Fruit fly (Drosophila melanogaster) whole organism, embryonic: Measurements from ENCODE around the gene Clbn.

Experiments used
- Bgb ChIP-seq: fragments of 200-800 bp; sonication (Bioruptor generic); IDR thresholded peaks from 2 replicates; pipeline ENCODE4 v1.3.6; 2022; ENCODE audit warnings: missing biosample characterization, missing genetic modification characterization; ENCODE audit not compliant: partially characterized antibody
- CG11247 ChIP-seq: fragments of 200-800 bp; sonication (Bioruptor generic); IDR thresholded peaks from 2 replicates; pipeline ENCODE4 v1.3.6; 2022; ENCODE audit warnings: missing biosample characterization, missing genetic modification characterization
- CG17361 ChIP-seq: fragments of 200-800 bp; sonication (Bioruptor generic); IDR thresholded peaks from 3 replicates; pipeline ENCODE4 v1.3.6; 2022; ENCODE audit warnings: missing biosample characterization, missing genetic modification characterization
- CG1832 ChIP-seq: fragments of 200-800 bp; sonication (Bioruptor generic); optimal IDR thresholded peaks from 2 replicates; lab custom pipeline; 2017; ENCODE audit warnings: missing biosample characterization, mild to moderate bottlenecking, missing genetic modification characterization, inconsistent platforms
- CG2116 ChIP-seq: fragments of 200-800 bp; sonication (Bioruptor generic); optimal IDR thresholded peaks from 3 replicates; lab custom pipeline; 2018; ENCODE audit warnings: missing biosample characterization, mild to moderate bottlenecking, missing genetic modification characterization
- CG3163 ChIP-seq: fragments of 200-800 bp; sonication (Bioruptor generic); optimal IDR thresholded peaks from 3 replicates; lab custom pipeline; 2016; ENCODE audit warnings: missing biosample characterization, missing genetic modification characterization
- CG34224 ChIP-seq: fragments of 200-800 bp; sonication (Bioruptor generic); IDR thresholded peaks from 3 replicates; pipeline ENCODE4 v1.3.6; 2022; ENCODE audit warnings: missing biosample characterization, missing genetic modification characterization; ENCODE audit not compliant: partially characterized antibody
- CG3847 ChIP-seq: fragments of 200-800 bp; sonication (Bioruptor generic); IDR thresholded peaks from 2 replicates; pipeline ENCODE4 v1.3.6; 2022; ENCODE audit warnings: missing biosample characterization, missing genetic modification characterization
- CG8281 ChIP-seq: fragments of 200-800 bp; sonication (Bioruptor generic); optimal IDR thresholded peaks from 2 replicates; lab custom pipeline; 2018; ENCODE audit warnings: missing biosample characterization, mild to moderate bottlenecking, missing genetic modification characterization, moderate library complexity
- D ChIP-seq, 2 experiments: fragments of 200-800 bp in 1 of 2; fragments of >200 bp in 1 of 2; sonication (Bioruptor generic) in 1 of 2; optimal IDR thresholded peaks; 2 replicates in 1 of 2; 3 replicates in 1 of 2; lab custom pipeline; 2017; ENCODE audit warnings: mild to moderate bottlenecking in 1 of 2, missing biosample characterization in 1 of 2, missing genetic modification characterization in 1 of 2, missing genetic modification reagents in 1 of 2
- Deaf1 ChIP-seq: fragments of 200-800 bp; optimal IDR thresholded peaks from 3 replicates; lab custom pipeline; 2019; ENCODE audit warnings: missing biosample characterization, mild to moderate bottlenecking, missing genetic modification characterization, moderate library complexity
- Drgx ChIP-seq: fragments of 200-800 bp; sonication (Bioruptor generic); IDR thresholded peaks from 2 replicates; pipeline ENCODE4 v1.3.6; 2022; ENCODE audit warnings: missing biosample characterization, missing genetic modification characterization
- Ets65A ChIP-seq: fragments of 200-800 bp; sonication (Bioruptor generic); peaks from one replicate; lab custom pipeline; 2016; ENCODE audit warnings: missing biosample characterization, missing genetic modification characterization
- HmgZ ChIP-seq: fragments of 200-800 bp; sonication (Bioruptor generic); optimal IDR thresholded peaks from 2 replicates; lab custom pipeline; 2018; ENCODE audit warnings: missing biosample characterization, mild to moderate bottlenecking, missing genetic modification characterization
- Jarid2 ChIP-seq: fragments of 200-800 bp; sonication (Bioruptor generic); optimal IDR thresholded peaks from 3 replicates; lab custom pipeline; 2017; ENCODE audit warnings: mild to moderate bottlenecking, missing biosample characterization, missing genetic modification reagents, missing genetic modification characterization
- Nf-YC ChIP-seq: fragments of 200-800 bp; optimal IDR thresholded peaks from 3 replicates; lab custom pipeline; 2019; ENCODE audit warnings: missing biosample characterization, mild to moderate bottlenecking, missing genetic modification characterization, moderate library complexity
- TFAM ChIP-seq: fragments of 200-800 bp; sonication (Bioruptor generic); optimal IDR thresholded peaks from 2 replicates; lab custom pipeline; 2017; ENCODE audit warnings: missing biosample characterization, missing genetic modification characterization, inconsistent platforms
- Trl ChIP-seq, 3 experiments: fragments of >200 bp in 2 of 3; fragments of 200-800 bp in 1 of 3; sonication (Bioruptor generic) in 1 of 3; optimal IDR thresholded peaks; 2 replicates in 1 of 3; 3 replicates in 2 of 3; lab custom pipeline; 2016 to 2017; ENCODE audit warnings: missing biosample characterization in 1 of 3, missing genetic modification characterization in 1 of 3
- ac ChIP-seq: fragments of 200-800 bp; sonication (Bioruptor generic); optimal IDR thresholded peaks from 3 replicates; lab custom pipeline; 2017; ENCODE audit warnings: missing biosample characterization, mild to moderate bottlenecking, missing genetic modification characterization
- ara ChIP-seq: fragments of 200-800 bp; sonication (Bioruptor generic); IDR thresholded peaks from 2 replicates; pipeline ENCODE4 v1.3.6; 2022; ENCODE audit warnings: missing biosample characterization, missing genetic modification characterization
- bsh ChIP-seq, 2 experiments: fragments of 200-800 bp; sonication (Bioruptor generic); optimal IDR thresholded peaks; 2 replicates each; lab custom pipeline; 2017 to 2018; ENCODE audit warnings: mild to moderate bottlenecking in 2 of 2, missing biosample characterization in 2 of 2, missing genetic modification characterization in 2 of 2, moderate library complexity in 1 of 2
- cg ChIP-seq: fragments of 200-800 bp; sonication (Bioruptor generic); optimal IDR thresholded peaks from 3 replicates; lab custom pipeline; 2019; ENCODE audit warnings: missing biosample characterization, mild to moderate bottlenecking, missing genetic modification characterization, moderate library complexity
- chinmo ChIP-seq: fragments of 200-800 bp; sonication (Bioruptor generic); IDR thresholded peaks from 4 replicates; pipeline ENCODE4 v1.3.6; 2022; ENCODE audit warnings: missing biosample characterization, missing genetic modification characterization; ENCODE audit not compliant: partially characterized antibody
- chn ChIP-seq: fragments of 200-800 bp; sonication (Bioruptor generic); optimal IDR thresholded peaks from 2 replicates; lab custom pipeline; 2016; ENCODE audit warnings: missing biosample characterization, missing genetic modification characterization
- cwo ChIP-seq: fragments of 200-800 bp; sonication (Bioruptor generic); optimal IDR thresholded peaks from 3 replicates; lab custom pipeline; 2017; ENCODE audit warnings: missing biosample characterization, missing genetic modification characterization, mild to moderate bottlenecking, moderate library complexity, missing genetic modification reagents
- ewg ChIP-seq: fragments of 200-800 bp; sonication (Bioruptor generic); optimal IDR thresholded peaks from 3 replicates; lab custom pipeline; 2017; ENCODE audit warnings: mild to moderate bottlenecking, missing biosample characterization, missing genetic modification reagents, missing genetic modification characterization
- exex ChIP-seq: fragments of 200-800 bp; sonication (Bioruptor generic); optimal IDR thresholded peaks from 4 replicates; lab custom pipeline; 2018; ENCODE audit warnings: missing biosample characterization, mild to moderate bottlenecking, missing genetic modification characterization, moderate library complexity
- gem ChIP-seq: fragments of 200-800 bp; sonication (Bioruptor generic); optimal IDR thresholded peaks from 2 replicates; lab custom pipeline; 2019; ENCODE audit warnings: missing biosample characterization, mild to moderate bottlenecking, missing genetic modification characterization, moderate library complexity
- grn ChIP-seq: fragments of 200-800 bp; sonication (Bioruptor generic); optimal IDR thresholded peaks from 3 replicates; lab custom pipeline; 2017; ENCODE audit warnings: missing biosample characterization, missing genetic modification characterization
- inv ChIP-seq: fragments of 200-800 bp; sonication (Bioruptor generic); IDR thresholded peaks from 2 replicates; pipeline ENCODE4 v1.3.6; 2022; ENCODE audit warnings: missing biosample characterization, missing genetic modification characterization; ENCODE audit not compliant: partially characterized antibody
- ken ChIP-seq: fragments of 200-800 bp; sonication (Bioruptor generic); IDR thresholded peaks from 3 replicates; pipeline ENCODE4 v1.3.6; 2022; ENCODE audit warnings: missing biosample characterization, missing genetic modification characterization
- lov ChIP-seq, 2 experiments: fragments of 200-800 bp in 1 of 2; fragments of >200 bp in 1 of 2; sonication (Bioruptor generic) in 1 of 2; IDR thresholded peaks in 1 of 2; optimal IDR thresholded peaks in 1 of 2; 2 replicates in 1 of 2; 3 replicates in 1 of 2; pipeline versions ENCODE4 v1.3.6 to Lab custom; 2017 to 2022; ENCODE audit warnings: missing biosample characterization in 1 of 2, missing genetic modification characterization in 1 of 2
- mirr ChIP-seq: fragments of 200-800 bp; sonication (Bioruptor generic); optimal IDR thresholded peaks from 3 replicates; lab custom pipeline; 2018; ENCODE audit warnings: missing biosample characterization, mild to moderate bottlenecking, missing genetic modification characterization
- nerfin-1 ChIP-seq: fragments of 200-800 bp; sonication (Bioruptor generic); optimal IDR thresholded peaks from 3 replicates; lab custom pipeline; 2019; ENCODE audit warnings: missing biosample characterization, mild to moderate bottlenecking, missing genetic modification characterization, moderate library complexity
- nom ChIP-seq: fragments of 200-800 bp; sonication (Bioruptor generic); optimal IDR thresholded peaks from 2 replicates; lab custom pipeline; 2017; ENCODE audit warnings: missing biosample characterization, missing genetic modification characterization, mild to moderate bottlenecking, moderate library complexity, missing genetic modification reagents
- onecut ChIP-seq: fragments of 200-800 bp; sonication (Bioruptor generic); IDR thresholded peaks from 2 replicates; pipeline ENCODE4 v1.3.6; 2022; ENCODE audit warnings: missing biosample characterization, missing genetic modification characterization
- pros ChIP-seq: fragments of 200-800 bp; sonication (Bioruptor generic); optimal IDR thresholded peaks from 3 replicates; lab custom pipeline; 2019; ENCODE audit warnings: missing biosample characterization, mild to moderate bottlenecking, missing genetic modification characterization, moderate library complexity
- repo ChIP-seq: fragments of 200-800 bp; sonication (Bioruptor generic); optimal IDR thresholded peaks from 2 replicates; lab custom pipeline; 2016; ENCODE audit warnings: missing biosample characterization, missing genetic modification characterization
- rib ChIP-seq: fragments of 200-800 bp; sonication (Bioruptor generic); IDR thresholded peaks from 2 replicates; pipeline ENCODE4 v1.3.6; 2022; ENCODE audit warnings: missing biosample characterization, missing genetic modification characterization
- toy ChIP-seq: fragments of 200-800 bp; sonication (Bioruptor generic); IDR thresholded peaks from 2 replicates; pipeline ENCODE4 v1.3.6; 2022; ENCODE audit warnings: missing biosample characterization, missing genetic modification characterization
- unc-4 ChIP-seq: fragments of 200-800 bp; sonication (Bioruptor generic); IDR thresholded peaks from 2 replicates; pipeline ENCODE4 v1.3.6; 2022; ENCODE audit warnings: missing biosample characterization, missing genetic modification characterization; ENCODE audit not compliant: partially characterized antibody
- wor ChIP-seq: fragments of 200-800 bp; sonication (Bioruptor generic); IDR thresholded peaks from 2 replicates; pipeline ENCODE4 v1.3.6; 2022; ENCODE audit warnings: missing biosample characterization, missing genetic modification characterization
- zen2 ChIP-seq: fragments of 200-800 bp; sonication (Bioruptor generic); IDR thresholded peaks from 3 replicates; pipeline ENCODE4 v1.3.6; 2022; ENCODE audit warnings: missing biosample characterization, missing genetic modification characterization; ENCODE audit not compliant: partially characterized antibody

The Clbn gene

dm6 chr3R:25126823-25127222 is 479 bp upstream of the Clbn start:
- no peak for TF ChIP-seq chinmo (GFP tag; lab: Robert Waterston, UW)
- TF ChIP-seq cwo = peak; percentile 42
- TF ChIP-seq exex (tag; lab: Kevin White, UChicago) = peak; percentile 23
- peak; percentile 19 for TF ChIP-seq grn (GFP tag; lab: Kevin White, UChicago)
- no peak for TF ChIP-seq gem (tag; lab: Kevin White, UChicago)
- peak; percentile 4 for TF ChIP-seq Ets65A (GFP tag; lab: Kevin White, UChicago)
- no peak for TF ChIP-seq ac (GFP tag; lab: Kevin White, UChicago)
- peak; percentile 6 for TF ChIP-seq mirr (GFP tag; lab: Kevin White, UChicago)
- 0 out of 2 replicates have a peak, but pooled peaks have one; percentile 7 for TF ChIP-seq CG11247 (GFP tag; lab: Robert Waterston, UW)
- peak; percentile 64 for TF ChIP-seq CG8281 (tag; lab: Kevin White, UChicago)
- no peak for TF ChIP-seq wor

dm6 chr3R:25131042-25131441 is 3.7 kb downstream of the Clbn start, which contains the start of gene Bili:
Bili (plus strand) TSS chr3R:25131306.
- peak; percentile 89 for TF ChIP-seq onecut (GFP tag; lab: Robert Waterston, UW)
- TF ChIP-seq ewg = peak; percentile 69
- peak; percentile 24 for TF ChIP-seq CG2116 (GFP tag; lab: Kevin White, UChicago)
- TF ChIP-seq unc-4 = peak; percentile 42; the same call in 1 of the 2 replicates

dm6 chr3R:25137565-25138367 is 10.5 kb downstream of the Clbn start, which contains the start of gene danr:
danr (plus strand) TSS chr3R:25138072.
- TF ChIP-seq CG3847 (GFP tag; lab: Robert Waterston, UW) (no peak), rib (GFP tag; lab: Robert Waterston, UW) (no peak), chn (no peak), Drgx (GFP tag; lab: Robert Waterston, UW) (no peak), Bgb (GFP tag; lab: Robert Waterston, UW) (0 out of 2 replicates have a peak, but pooled peaks have one; percentile 11), zen2 (GFP tag; lab: Robert Waterston, UW) (peak; percentile 22; the same call in 1 of the 3 replicates), cg (GFP tag; lab: Kevin White, UChicago) (peak; percentile 72), Trl (optimal IDR thresholded peaks at IDR 0.05; lab: Kevin White, UChicago) (peak; percentile 68 to 87), Trl (GFP tag; optimal IDR thresholded peaks at IDR 0.05; lab: Kevin White, UChicago) (no peak), inv (no peak), TFAM (GFP tag; lab: Kevin White, UChicago) (no peak), CG34224 (GFP tag; lab: Robert Waterston, UW) (no peak), Jarid2 (peak; percentile 77), CG1832 (GFP tag; lab: Kevin White, UChicago) (peak; percentile 64), lov (optimal IDR thresholded peaks at IDR 0.05; lab: Kevin White, UChicago) (no peak), lov (GFP tag; IDR thresholded peaks at IDR 0.05; lab: Robert Waterston, UW) (peak; percentile 52; the same call in 1 of the 3 replicates), ara (GFP tag; lab: Robert Waterston, UW) (no peak), pros (GFP tag; lab: Kevin White, UChicago) (peak; percentile 65), Nf-YC (tag; lab: Kevin White, UChicago) (peak; percentile 95), CG3163 (peak; percentile 63), nom (GFP tag; lab: Kevin White, UChicago) (peak; percentile 6), ken (GFP tag; lab: Robert Waterston, UW) (0 out of 3 replicates have a peak, but pooled peaks have one; percentile 16), toy (no peak), nerfin-1 (tag; lab: Kevin White, UChicago) (peak; percentile 6), bsh (GFP tag; optimal IDR thresholded peaks at IDR 0.05; lab: Kevin White, UChicago) (peak in 1 of 2 experiments; percentile 50), Deaf1 (tag; lab: Kevin White, UChicago) (peak; percentile 92), repo (GFP tag; lab: Kevin White, UChicago) (no peak), CG17361 (GFP tag; lab: Robert Waterston, UW) (no peak), HmgZ (no peak), D (optimal IDR thresholded peaks at IDR 0.05; lab: Kevin White, UChicago) (peak; percentile 57), D (GFP tag; optimal IDR thresholded peaks at IDR 0.05; lab: Kevin White, UChicago) (no peak)
